Worm (Caenorhabditis elegans): Measurements from ENCODE around the gene pqn-18.

- TF ChIP-seq fkh-3 (tag; optimal IDR thresholded peaks at IDR 0.05): no peak
- TF ChIP-seq ama-1 (optimal IDR thresholded peaks at IDR 0.05): no peak
- no peak for TF ChIP-seq ama-1 (GFP tag; optimal IDR thresholded peaks at IDR 0.05)
- no peak for TF ChIP-seq snpc-1.3 (tag; optimal IDR thresholded peaks at IDR 0.05; ENCODE audit: insufficient read depth)
- TF ChIP-seq ztf-26 (tag; optimal IDR thresholded peaks at IDR 0.05): no peak
- no peak for TF ChIP-seq hrde-1 (tag; optimal IDR thresholded peaks at IDR 0.05; ENCODE audit: borderline replicate concordance)
- no peak for TF ChIP-seq snpc-4 (GFP tag; optimal IDR thresholded peaks at IDR 0.05)
- no peak for TF ChIP-seq snpc-4 (tag; optimal IDR thresholded peaks at IDR 0.05)
- no peak for TF ChIP-seq nfya-1 (tag; optimal IDR thresholded peaks at IDR 0.05; ENCODE audit: borderline replicate concordance, insufficient read depth)
- TF ChIP-seq sea-2 (GFP tag; IDR thresholded peaks at IDR 0.05): no peak
- TF ChIP-seq Y67H2A.10 (GFP tag; conservative IDR thresholded peaks at IDR 0.05): no peak
- no peak for TF ChIP-seq bed-1 (GFP tag; IDR thresholded peaks at IDR 0.05)
- TF ChIP-seq nhr-27 (tag; optimal IDR thresholded peaks at IDR 0.05): no peak
Measured at ce11 chrX:12913398-12914071, 5.9 kb downstream of the pqn-18 start.
